Worm (Caenorhabditis elegans) whole organism, young adult: ENCODE data around the gene R04F11.3.

ENCODE experiments used
- B0019.2 ChIP-seq: fragments of 200-800 bp; sonication (Bioruptor generic); conservative IDR thresholded peaks from 2 replicates; pipeline ENCODE4 v1.3.6; 2022; ENCODE audit warnings: missing genetic modification reagents, missing genetic modification characterization, missing compliant biosample characterization
- B0261.1 ChIP-seq: sonication (generic microtip); optimal IDR thresholded peaks from 2 replicates; lab custom pipeline; 2016; ENCODE audit warnings: mild to moderate bottlenecking, missing genetic modification characterization, moderate library complexity, missing compliant biosample characterization
- C17E4.6 ChIP-seq: fragments of 200-800 bp; sonication (Bioruptor generic); IDR thresholded peaks from 2 replicates; pipeline ENCODE4 v1.3.6; 2022; ENCODE audit warnings: missing genetic modification reagents, missing genetic modification characterization, missing compliant biosample characterization
- F22D6.2 ChIP-seq: sonication (generic microtip); optimal IDR thresholded peaks from 2 replicates; lab custom pipeline; 2016; ENCODE audit warnings: mild to moderate bottlenecking, missing genetic modification characterization, missing compliant biosample characterization
- F23B12.7 ChIP-seq: sonication (generic microtip); optimal IDR thresholded peaks from 2 replicates; lab custom pipeline; 2017; ENCODE audit warnings: missing genetic modification characterization, mild to moderate bottlenecking, missing compliant biosample characterization, antibody characterized with exemption, moderate library complexity; ENCODE audit not compliant: insufficient read depth
- T26A5.8 ChIP-seq: sonication (generic microtip); optimal IDR thresholded peaks from 2 replicates; lab custom pipeline; 2016; ENCODE audit warnings: missing genetic modification characterization, missing compliant biosample characterization
- Y53G8AR.9 ChIP-seq: fragments of 200-800 bp; sonication (Bioruptor generic); conservative IDR thresholded peaks from 2 replicates; pipeline ENCODE4 v1.3.6; 2022; ENCODE audit warnings: missing genetic modification reagents, missing genetic modification characterization, missing compliant biosample characterization
- Y67H2A.10 ChIP-seq: fragments of 200-800 bp; sonication (Bioruptor generic); conservative IDR thresholded peaks from 2 replicates; pipeline ENCODE4 v1.3.6; 2022; ENCODE audit warnings: missing genetic modification reagents, missing genetic modification characterization, missing compliant biosample characterization
- akir-1 ChIP-seq: fragments of 200-800 bp; sonication (Bioruptor generic); optimal IDR thresholded peaks from 2 replicates; lab custom pipeline; 2018; ENCODE audit warnings: mild to moderate bottlenecking, missing genetic modification characterization, moderate library complexity, missing compliant biosample characterization
- ama-1 ChIP-seq, 3 experiments: fragments of 150-350 bp in 1 of 3; sonication (generic microtip) in 2 of 3; optimal IDR thresholded peaks; 2 replicates each; lab custom pipeline; 2014 to 2018; ENCODE audit warnings: missing biosample characterization in 2 of 3, missing genetic modification characterization in 2 of 3, missing genetic modification reagents in 2 of 3
- attf-3 ChIP-seq: fragments of 200-800 bp; sonication (Bioruptor generic); conservative IDR thresholded peaks from 2 replicates; pipeline ENCODE4 v1.3.6; 2022; ENCODE audit warnings: missing genetic modification reagents, missing genetic modification characterization, missing compliant biosample characterization
- ceh-58 ChIP-seq: fragments of 200-800 bp; sonication (Bioruptor generic); IDR thresholded peaks from 2 replicates; pipeline ENCODE4 v1.3.6; 2022; ENCODE audit warnings: missing genetic modification characterization, missing compliant biosample characterization
- ceh-79 ChIP-seq: sonication (generic microtip); optimal IDR thresholded peaks from 2 replicates; lab custom pipeline; 2017; ENCODE audit warnings: mild to moderate bottlenecking, missing genetic modification characterization, missing compliant biosample characterization
- dpff-1 ChIP-seq: sonication (generic microtip); optimal IDR thresholded peaks from 2 replicates; lab custom pipeline; 2017; ENCODE audit warnings: mild to moderate bottlenecking, missing genetic modification characterization, missing compliant biosample characterization
- egrh-3 ChIP-seq: fragments of 200-800 bp; sonication (Bioruptor generic); IDR thresholded peaks from 2 replicates; pipeline ENCODE4 v1.3.6; 2022; ENCODE audit warnings: missing genetic modification reagents, missing genetic modification characterization, missing compliant biosample characterization
- ekl-4 ChIP-seq: fragments of 200-800 bp; sonication (Bioruptor generic); IDR thresholded peaks from 2 replicates; pipeline ENCODE4 v1.3.6; 2022; ENCODE audit warnings: missing genetic modification reagents, missing genetic modification characterization, missing compliant biosample characterization
- fkh-3 ChIP-seq: sonication (generic microtip); optimal IDR thresholded peaks from 2 replicates; lab custom pipeline; 2016; ENCODE audit warnings: mild to moderate bottlenecking, missing genetic modification characterization, missing compliant biosample characterization
- hsf-1 ChIP-seq: fragments of 200-800 bp; sonication (Bioruptor generic); IDR thresholded peaks from 2 replicates; pipeline ENCODE4 v1.3.6; 2022; ENCODE audit warnings: missing genetic modification reagents, missing genetic modification characterization, missing compliant biosample characterization
- lag-1 ChIP-seq: fragments of 200-800 bp; sonication (Bioruptor generic); IDR thresholded peaks from 2 replicates; pipeline ENCODE4 v1.3.6; 2022; ENCODE audit warnings: missing genetic modification reagents, missing genetic modification characterization, missing compliant biosample characterization
- lir-1 ChIP-seq: fragments of 200-800 bp; sonication (Bioruptor generic); conservative IDR thresholded peaks from 2 replicates; pipeline ENCODE4 v1.3.6; 2022; ENCODE audit warnings: missing genetic modification reagents, missing genetic modification characterization, missing compliant biosample characterization
- lsl-1 ChIP-seq: fragments of 200-800 bp; sonication (Bioruptor generic); optimal IDR thresholded peaks from 2 replicates; lab custom pipeline; 2018; ENCODE audit warnings: mild to moderate bottlenecking, missing genetic modification characterization, moderate library complexity, missing compliant biosample characterization
- madf-8 ChIP-seq: fragments of 200-800 bp; sonication (Bioruptor generic); conservative IDR thresholded peaks from 2 replicates; pipeline ENCODE4 v1.3.6; 2022; ENCODE audit warnings: missing genetic modification reagents, missing genetic modification characterization, missing compliant biosample characterization
- mcd-1 ChIP-seq: fragments of 200-800 bp; sonication (Bioruptor generic); IDR thresholded peaks from 2 replicates; pipeline ENCODE4 v1.3.6; 2022; ENCODE audit warnings: missing genetic modification reagents, missing genetic modification characterization, missing compliant biosample characterization
- mes-4 ChIP-seq: sonication (generic microtip); optimal IDR thresholded peaks from 2 replicates; lab custom pipeline; 2016; ENCODE audit warnings: missing genotype, missing genetic modification characterization, missing compliant biosample characterization
- mxl-1 ChIP-seq: sonication (generic microtip); optimal IDR thresholded peaks from 2 replicates; lab custom pipeline; 2016; ENCODE audit warnings: missing genetic modification characterization, missing compliant biosample characterization
- nhr-179 ChIP-seq: sonication (generic microtip); optimal IDR thresholded peaks from 2 replicates; lab custom pipeline; 2016; ENCODE audit warnings: mild to moderate bottlenecking, missing genetic modification characterization, missing compliant biosample characterization
- pbrm-1 ChIP-seq: fragments of 200-800 bp; sonication (Bioruptor generic); IDR thresholded peaks from 2 replicates; pipeline ENCODE4 v1.3.6; 2022; ENCODE audit warnings: missing genetic modification reagents, missing genetic modification characterization, missing compliant biosample characterization
- sdz-38 ChIP-seq: sonication (generic microtip); optimal IDR thresholded peaks from 2 replicates; lab custom pipeline; 2016; ENCODE audit warnings: missing genotype, missing genetic modification characterization, missing compliant biosample characterization
- sea-2 ChIP-seq: fragments of 200-800 bp; sonication (Bioruptor generic); IDR thresholded peaks from 2 replicates; pipeline ENCODE4 v1.3.6; 2022; ENCODE audit warnings: missing genetic modification characterization, missing compliant biosample characterization
- tbp1 ChIP-seq: fragments of 200-800 bp; sonication (Bioruptor generic); optimal IDR thresholded peaks from 2 replicates; lab custom pipeline; 2018; ENCODE audit warnings: mild to moderate bottlenecking, missing genetic modification characterization, missing compliant biosample characterization
- tbx-9 ChIP-seq: sonication (generic microtip); optimal IDR thresholded peaks from 2 replicates; lab custom pipeline; 2016; ENCODE audit warnings: borderline replicate concordance, missing genetic modification characterization, inconsistent platforms, missing compliant biosample characterization
- unc-130 ChIP-seq: sonication (generic microtip); optimal IDR thresholded peaks from 2 replicates; lab custom pipeline; 2016; ENCODE audit warnings: missing genetic modification reagents, missing genetic modification characterization, missing compliant biosample characterization
- xnd-1 ChIP-seq: sonication (generic microtip); optimal IDR thresholded peaks from 2 replicates; lab custom pipeline; 2016; ENCODE audit warnings: missing genotype, missing genetic modification reagents, missing genetic modification characterization, missing compliant biosample characterization
- ztf-18 ChIP-seq: sonication (generic microtip); optimal IDR thresholded peaks from 2 replicates; lab custom pipeline; 2016; ENCODE audit warnings: missing genotype, mild to moderate bottlenecking, missing genetic modification characterization, missing compliant biosample characterization
- ztf-26 ChIP-seq: sonication (generic microtip); optimal IDR thresholded peaks from 2 replicates; lab custom pipeline; 2017; ENCODE audit warnings: missing genetic modification characterization, missing compliant biosample characterization

The R04F11.3 gene

ce11 chrV:12296122-12296521, 20.9 kb downstream of the R04F11.3 start:
- no peak for TF ChIP-seq ztf-18 (tag; lab: Kevin White, UChicago)
- no peak for TF ChIP-seq xnd-1 (tag; lab: Kevin White, UChicago)
- no peak for TF ChIP-seq C17E4.6
- TF ChIP-seq madf-8 (GFP tag; lab: Robert Waterston, UW) = no peak
- no peak for TF ChIP-seq egrh-3 (GFP tag; lab: Robert Waterston, UW)
- no peak for TF ChIP-seq akir-1 (GFP tag; lab: Kevin White, UChicago)
- no peak for TF ChIP-seq F23B12.7 (tag; lab: Kevin White, UChicago)
- no peak for TF ChIP-seq pbrm-1 (GFP tag; lab: Robert Waterston, UW)
- no peak for TF ChIP-seq mes-4
- no peak for TF ChIP-seq ceh-58 (GFP tag; lab: Robert Waterston, UW)
- no peak for TF ChIP-seq Y67H2A.10 (GFP tag; lab: Robert Waterston, UW)
- TF ChIP-seq lag-1 = no peak
- no peak for TF ChIP-seq T26A5.8 (tag; lab: Kevin White, UChicago)
- TF ChIP-seq lir-1 = no peak

- no peak for TF ChIP-seq mxl-1 (tag; lab: Kevin White, UChicago)
Measured at ce11 chrV:12295520-12295919, 21.5 kb downstream of the R04F11.3 start.

- TF ChIP-seq nhr-179 (tag; lab: Kevin White, UChicago) = no peak
- TF ChIP-seq mcd-1 = no peak
- no peak for TF ChIP-seq ama-1 (optimal IDR thresholded peaks at IDR 0.05; lab: Kevin White, UChicago)
- no peak for TF ChIP-seq ama-1 (GFP tag; optimal IDR thresholded peaks at IDR 0.05; lab: Kevin White, UChicago)
- TF ChIP-seq tbp1 (GFP tag; lab: Kevin White, UChicago) = no peak
Measured at ce11 chrV:12295015-12295414, 22.0 kb downstream of the R04F11.3 start.

ce11 chrV:12294091-12294490, 22.9 kb downstream of the R04F11.3 start:
- TF ChIP-seq xnd-1 (tag; lab: Kevin White, UChicago) = no peak
- no peak for TF ChIP-seq hsf-1 (GFP tag; lab: Robert Waterston, UW)
- TF ChIP-seq tbx-9 (tag; lab: Kevin White, UChicago) = no peak
- TF ChIP-seq sdz-38 (tag; lab: Kevin White, UChicago) = no peak
- no peak for TF ChIP-seq B0019.2
- no peak for TF ChIP-seq lsl-1 (GFP tag; lab: Kevin White, UChicago)
- no peak for TF ChIP-seq ceh-79 (tag; lab: Kevin White, UChicago)
- TF ChIP-seq ztf-26 = no peak
- TF ChIP-seq attf-3 (GFP tag; lab: Robert Waterston, UW) = no peak
- no peak for TF ChIP-seq F22D6.2 (tag; lab: Kevin White, UChicago)
- no peak for TF ChIP-seq B0261.1 (tag; lab: Kevin White, UChicago)
- no peak for TF ChIP-seq dpff-1
- TF ChIP-seq sea-2 (GFP tag; lab: Robert Waterston, UW) = no peak
- no peak for TF ChIP-seq mcd-1
- no peak for TF ChIP-seq fkh-3 (tag; lab: Kevin White, UChicago)
- no peak for TF ChIP-seq unc-130 (GFP tag; lab: Kevin White, UChicago)
- TF ChIP-seq Y53G8AR.9 (GFP tag; lab: Robert Waterston, UW) = no peak
- no peak for TF ChIP-seq ekl-4 (GFP tag; lab: Robert Waterston, UW)
